Worm (Caenorhabditis elegans) whole organism, young adult: ENCODE results near the gene ZK418.2.

ENCODE experiments used
- B0019.2 ChIP-seq: fragments of 200-800 bp; sonication (Bioruptor generic); conservative IDR thresholded peaks from 2 replicates; pipeline ENCODE4 v1.3.6; 2022; ENCODE audit warnings: missing genetic modification reagents, missing genetic modification characterization, missing compliant biosample characterization
- C06A6.2 ChIP-seq: fragments of 200-800 bp; sonication (Bioruptor generic); conservative IDR thresholded peaks from 2 replicates; pipeline ENCODE4 v1.3.6; 2022; ENCODE audit warnings: missing genetic modification characterization, missing compliant biosample characterization
- D2030.7 ChIP-seq: fragments of 200-800 bp; sonication (Bioruptor generic); IDR thresholded peaks from 2 replicates; pipeline ENCODE4 v1.3.6; 2022; ENCODE audit warnings: missing genetic modification reagents, missing genetic modification characterization, missing compliant biosample characterization
- F23B12.7 ChIP-seq: sonication (generic microtip); optimal IDR thresholded peaks from 2 replicates; lab custom pipeline; 2017; ENCODE audit warnings: missing genetic modification characterization, mild to moderate bottlenecking, missing compliant biosample characterization, antibody characterized with exemption, moderate library complexity; ENCODE audit not compliant: insufficient read depth
- F33H1.4 ChIP-seq: fragments of 200-800 bp; sonication (Bioruptor generic); IDR thresholded peaks from 2 replicates; pipeline ENCODE4 v1.3.6; 2022; ENCODE audit warnings: missing genetic modification reagents, missing genetic modification characterization, missing compliant biosample characterization
- F55B11.4 ChIP-seq: sonication (generic microtip); optimal IDR thresholded peaks from 2 replicates; lab custom pipeline; 2016; ENCODE audit warnings: missing compliant biosample characterization, missing genetic modification characterization, borderline replicate concordance; ENCODE audit not compliant: insufficient read depth
- F57A8.1 ChIP-seq: fragments of 200-800 bp; sonication (Bioruptor generic); optimal IDR thresholded peaks from 2 replicates; lab custom pipeline; 2018; ENCODE audit warnings: mild to moderate bottlenecking, missing genetic modification characterization, moderate library complexity, missing compliant biosample characterization
- K11D2.4 ChIP-seq: fragments of 200-800 bp; sonication (Bioruptor generic); IDR thresholded peaks from 2 replicates; pipeline ENCODE4 v1.3.6; 2022; ENCODE audit warnings: missing genetic modification reagents, missing genetic modification characterization, missing compliant biosample characterization
- T26A5.8 ChIP-seq: sonication (generic microtip); optimal IDR thresholded peaks from 2 replicates; lab custom pipeline; 2016; ENCODE audit warnings: missing genetic modification characterization, missing compliant biosample characterization
- Y53G8AR.9 ChIP-seq: fragments of 200-800 bp; sonication (Bioruptor generic); conservative IDR thresholded peaks from 2 replicates; pipeline ENCODE4 v1.3.6; 2022; ENCODE audit warnings: missing genetic modification reagents, missing genetic modification characterization, missing compliant biosample characterization
- Y79H2A.3 ChIP-seq: fragments of 200-800 bp; sonication (Bioruptor generic); conservative IDR thresholded peaks from 2 replicates; pipeline ENCODE4 v1.3.6; 2022; ENCODE audit warnings: missing genetic modification reagents, missing genetic modification characterization, missing compliant biosample characterization
- ama-1 ChIP-seq, 3 experiments: fragments of 150-350 bp in 1 of 3; sonication (generic microtip) in 2 of 3; optimal IDR thresholded peaks; 2 replicates each; lab custom pipeline; 2014 to 2018; ENCODE audit warnings: missing biosample characterization in 2 of 3, missing genetic modification characterization in 2 of 3, missing genetic modification reagents in 2 of 3
- aptf-2 ChIP-seq: fragments of 200-800 bp; sonication (Bioruptor generic); conservative IDR thresholded peaks from 2 replicates; pipeline ENCODE4 v1.3.6; 2022; ENCODE audit warnings: missing genetic modification reagents, missing genetic modification characterization, missing compliant biosample characterization
- athp-1 ChIP-seq: sonication (generic microtip); optimal IDR thresholded peaks from 2 replicates; lab custom pipeline; 2017; ENCODE audit warnings: mild to moderate bottlenecking, missing genetic modification characterization, missing compliant biosample characterization
- attf-5 ChIP-seq: fragments of 200-800 bp; sonication (Bioruptor generic); optimal IDR thresholded peaks from 2 replicates; lab custom pipeline; 2018; ENCODE audit warnings: mild to moderate bottlenecking, missing genetic modification characterization, missing compliant biosample characterization
- bed-1 ChIP-seq: fragments of 200-800 bp; sonication (Bioruptor generic); IDR thresholded peaks from 2 replicates; pipeline ENCODE4 v1.3.6; 2022; ENCODE audit warnings: missing genetic modification reagents, missing genetic modification characterization, missing compliant biosample characterization
- bed-2 ChIP-seq: fragments of 200-800 bp; sonication (Bioruptor generic); IDR thresholded peaks from 2 replicates; pipeline ENCODE4 v1.3.6; 2022; ENCODE audit warnings: missing genetic modification reagents, missing genetic modification characterization, missing compliant biosample characterization
- cebp-1 ChIP-seq, 2 experiments: fragments of 200-800 bp in 1 of 2; sonication (Bioruptor generic) in 1 of 2; sonication (generic microtip) in 1 of 2; IDR thresholded peaks in 1 of 2; optimal IDR thresholded peaks in 1 of 2; 2 replicates each; pipeline versions ENCODE4 v1.3.6 to Lab custom; 2017 to 2022; ENCODE audit warnings: missing compliant biosample characterization in 2 of 2, missing genetic modification characterization in 2 of 2, mild to moderate bottlenecking in 1 of 2, missing genetic modification reagents in 1 of 2, moderate library complexity in 1 of 2
- ceh-58 ChIP-seq: fragments of 200-800 bp; sonication (Bioruptor generic); IDR thresholded peaks from 2 replicates; pipeline ENCODE4 v1.3.6; 2022; ENCODE audit warnings: missing genetic modification characterization, missing compliant biosample characterization
- dpl-1 ChIP-seq: fragments of 150-350 bp; optimal IDR thresholded peaks from 2 replicates; lab custom pipeline; 2014; ENCODE audit warnings: missing biosample characterization, missing genetic modification reagents, missing genetic modification characterization
- efl-1 ChIP-seq: fragments of 150-350 bp; optimal IDR thresholded peaks from 2 replicates; lab custom pipeline; 2014; ENCODE audit warnings: missing biosample characterization, missing genetic modification reagents, missing genetic modification characterization
- egrh-3 ChIP-seq: fragments of 200-800 bp; sonication (Bioruptor generic); IDR thresholded peaks from 2 replicates; pipeline ENCODE4 v1.3.6; 2022; ENCODE audit warnings: missing genetic modification reagents, missing genetic modification characterization, missing compliant biosample characterization
- ekl-4 ChIP-seq: fragments of 200-800 bp; sonication (Bioruptor generic); IDR thresholded peaks from 2 replicates; pipeline ENCODE4 v1.3.6; 2022; ENCODE audit warnings: missing genetic modification reagents, missing genetic modification characterization, missing compliant biosample characterization
- gei-17 ChIP-seq: fragments of 200-800 bp; sonication (Bioruptor generic); optimal IDR thresholded peaks from 2 replicates; lab custom pipeline; 2018; ENCODE audit warnings: mild to moderate bottlenecking, missing genetic modification characterization, missing compliant biosample characterization
- hmg-1.2 ChIP-seq: fragments of 200-800 bp; sonication (Bioruptor generic); IDR thresholded peaks from 2 replicates; pipeline ENCODE4 v1.3.6; 2022; ENCODE audit warnings: missing genetic modification reagents, missing genetic modification characterization, missing compliant biosample characterization
- lag-1 ChIP-seq: fragments of 200-800 bp; sonication (Bioruptor generic); IDR thresholded peaks from 2 replicates; pipeline ENCODE4 v1.3.6; 2022; ENCODE audit warnings: missing genetic modification reagents, missing genetic modification characterization, missing compliant biosample characterization
- let-607 ChIP-seq, 2 experiments: fragments of 200-800 bp in 1 of 2; sonication (Bioruptor generic) in 1 of 2; sonication (generic microtip) in 1 of 2; optimal IDR thresholded peaks; 2 replicates each; lab custom pipeline; 2016 to 2018; ENCODE audit warnings: mild to moderate bottlenecking in 2 of 2, missing compliant biosample characterization in 2 of 2, missing genetic modification characterization in 2 of 2, moderate library complexity in 2 of 2, missing genotype in 1 of 2
- lin-54 ChIP-seq: fragments of 200-800 bp; sonication (Bioruptor generic); optimal IDR thresholded peaks from 2 replicates; lab custom pipeline; 2018; ENCODE audit warnings: mild to moderate bottlenecking, missing genetic modification characterization, missing compliant biosample characterization
- lsl-1 ChIP-seq: fragments of 200-800 bp; sonication (Bioruptor generic); optimal IDR thresholded peaks from 2 replicates; lab custom pipeline; 2018; ENCODE audit warnings: mild to moderate bottlenecking, missing genetic modification characterization, moderate library complexity, missing compliant biosample characterization
- madf-6 ChIP-seq: fragments of 200-800 bp; sonication (Bioruptor generic); IDR thresholded peaks from 2 replicates; pipeline ENCODE4 v1.3.6; 2022; ENCODE audit warnings: missing genetic modification reagents, missing genetic modification characterization, missing compliant biosample characterization
- mcd-1 ChIP-seq: fragments of 200-800 bp; sonication (Bioruptor generic); IDR thresholded peaks from 2 replicates; pipeline ENCODE4 v1.3.6; 2022; ENCODE audit warnings: missing genetic modification reagents, missing genetic modification characterization, missing compliant biosample characterization
- nhr-120 ChIP-seq: fragments of 200-800 bp; sonication (Bioruptor generic); IDR thresholded peaks from 2 replicates; pipeline ENCODE4 v1.3.6; 2022; ENCODE audit warnings: missing genetic modification characterization, missing compliant biosample characterization
- nhr-27 ChIP-seq: fragments of 200-800 bp; sonication (Bioruptor generic); optimal IDR thresholded peaks from 2 replicates; lab custom pipeline; 2018; ENCODE audit warnings: mild to moderate bottlenecking, missing genetic modification characterization, moderate library complexity, missing compliant biosample characterization
- nhr-90 ChIP-seq: sonication (generic microtip); optimal IDR thresholded peaks from 2 replicates; lab custom pipeline; 2016; ENCODE audit warnings: missing genotype, mild to moderate bottlenecking, missing genetic modification characterization, missing compliant biosample characterization
- rcor-1 ChIP-seq: fragments of 200-800 bp; sonication (Bioruptor generic); IDR thresholded peaks from 2 replicates; pipeline ENCODE4 v1.3.6; 2022; ENCODE audit warnings: missing genetic modification reagents, missing genetic modification characterization, missing compliant biosample characterization
- snpc-3.4 ChIP-seq: sonication (generic microtip); optimal IDR thresholded peaks from 2 replicates; lab custom pipeline; 2017; ENCODE audit warnings: missing genetic modification characterization, mild to moderate bottlenecking, missing compliant biosample characterization, antibody characterized with exemption, moderate library complexity, missing genotype, missing genetic modification reagents
- snpc-4 ChIP-seq, 5 experiments: fragments of 150-350 bp in 1 of 5; sonication (generic microtip) in 4 of 5; optimal IDR thresholded peaks; 2 replicates each; lab custom pipeline; 2014 to 2018; ENCODE audit warnings: missing genetic modification characterization in 5 of 5, missing biosample characterization in 3 of 5, antibody characterized with exemption in 2 of 5, mild to moderate bottlenecking in 2 of 5, missing compliant biosample characterization in 2 of 5, missing genotype in 2 of 5, moderate library complexity in 2 of 5, missing genetic modification reagents in 1 of 5
- sptf-2 ChIP-seq: fragments of 200-800 bp; sonication (Bioruptor generic); optimal IDR thresholded peaks from 2 replicates; lab custom pipeline; 2018; ENCODE audit warnings: mild to moderate bottlenecking, missing genetic modification characterization, missing compliant biosample characterization
- xnd-1 ChIP-seq: sonication (generic microtip); optimal IDR thresholded peaks from 2 replicates; lab custom pipeline; 2016; ENCODE audit warnings: missing genotype, missing genetic modification reagents, missing genetic modification characterization, missing compliant biosample characterization
- zim-3 ChIP-seq: sonication (generic microtip); optimal IDR thresholded peaks from 2 replicates; lab custom pipeline; 2017; ENCODE audit warnings: mild to moderate bottlenecking, missing genetic modification characterization, moderate library complexity, missing compliant biosample characterization
- ztf-3 ChIP-seq: fragments of 200-800 bp; sonication (Bioruptor generic); optimal IDR thresholded peaks from 2 replicates; lab custom pipeline; 2018; ENCODE audit warnings: mild to moderate bottlenecking, missing genetic modification characterization, missing compliant biosample characterization

Gene ZK418.2

ce11 chrIII:7091042-7091441, at the start of gene ZK418.2:
TSS of gene ZK418.2 (plus strand) at chrIII:7091342.
- TF ChIP-seq F55B11.4 (tag; lab: Kevin White, UChicago) (no peak), T26A5.8 (no peak), rcor-1 (GFP tag; lab: Robert Waterston, UW) (no peak), nhr-27 (tag; lab: Kevin White, UChicago) (no peak), ama-1 (optimal IDR thresholded peaks at IDR 0.05; lab: Kevin White, UChicago) (no peak), ama-1 (GFP tag; optimal IDR thresholded peaks at IDR 0.05; lab: Kevin White, UChicago) (no peak), zim-3 (tag; lab: Kevin White, UChicago) (no peak), ceh-58 (GFP tag; lab: Robert Waterston, UW) (no peak), bed-2 (GFP tag; lab: Robert Waterston, UW) (no peak), attf-5 (GFP tag; lab: Kevin White, UChicago) (no peak), F23B12.7 (tag; lab: Kevin White, UChicago) (no peak)

DNA sequence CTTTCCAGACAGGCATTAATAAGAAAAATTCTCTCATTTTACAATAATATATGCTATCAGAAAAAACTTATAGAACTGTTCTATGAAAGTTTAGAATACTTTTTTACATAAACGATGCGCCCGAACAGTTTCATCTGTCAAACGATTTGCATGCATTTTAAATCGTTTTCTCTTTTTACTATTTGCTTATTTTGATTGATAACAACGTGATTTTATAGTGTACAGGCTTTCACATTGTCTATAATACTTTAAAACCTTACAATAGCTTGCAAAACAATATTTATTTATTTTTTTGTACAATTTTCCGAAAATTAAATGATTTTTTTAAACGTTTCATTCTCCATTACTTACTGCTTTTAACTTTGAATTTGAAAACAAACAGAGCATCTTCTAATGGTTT, 45.5 kb upstream of the ZK418.2 start, which contains the start of gene R01H2.7:
TSS of gene R01H2.7 (minus strand) at position 101 of the 400 bp plus-strand sequence.
- TF ChIP-seq ekl-4 (GFP tag; lab: Robert Waterston, UW): no peak

DNA sequence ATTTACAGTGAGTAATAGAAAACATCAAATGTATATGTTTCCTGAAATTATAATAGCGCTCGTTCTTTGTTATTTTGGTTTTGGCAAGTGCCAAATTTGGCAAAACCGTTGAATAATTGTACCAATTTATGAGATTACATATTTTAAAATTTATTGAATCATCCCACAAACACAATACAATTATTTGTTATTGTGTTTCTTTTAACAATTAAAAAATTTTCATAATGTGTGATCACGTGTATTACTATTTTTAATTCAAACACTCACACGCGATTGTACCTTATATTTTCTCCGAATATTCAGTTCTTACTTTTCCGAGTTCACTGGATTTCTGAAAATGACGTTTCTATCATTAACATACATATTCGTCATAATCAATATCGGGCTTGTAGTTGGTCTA, 34.9 kb upstream of the ZK418.2 start, which contains the start of gene R01H2.2:
TSS of gene R01H2.2 (plus strand) at position 301 of the 400 bp plus-strand sequence.
- TF ChIP-seq snpc-4 (GFP tag; optimal IDR thresholded peaks at IDR 0.05; lab: Kevin White, UChicago) (no peak), snpc-4 (tag; optimal IDR thresholded peaks at IDR 0.05; lab: Kevin White, UChicago) (no peak), bed-1 (GFP tag; lab: Robert Waterston, UW) (no peak), let-607 (tag; optimal IDR thresholded peaks at IDR 0.05; lab: Kevin White, UChicago) (no peak), nhr-90 (tag; lab: Kevin White, UChicago) (no peak), lag-1 (GFP tag; lab: Robert Waterston, UW) (no peak), snpc-3.4 (tag; lab: Kevin White, UChicago) (no peak), gei-17 (no peak), Y53G8AR.9 (no peak), ztf-3 (GFP tag; lab: Kevin White, UChicago) (no peak), dpl-1 (no peak), athp-1 (tag; lab: Kevin White, UChicago) (no peak), lsl-1 (no peak), mcd-1 (GFP tag; lab: Robert Waterston, UW) (no peak), F57A8.1 (GFP tag; lab: Kevin White, UChicago) (no peak), ekl-4 (GFP tag; lab: Robert Waterston, UW) (no peak), nhr-120 (GFP tag; lab: Robert Waterston, UW) (no peak), lin-54 (GFP tag; lab: Kevin White, UChicago) (no peak), B0019.2 (GFP tag; lab: Robert Waterston, UW) (no peak)

DNA sequence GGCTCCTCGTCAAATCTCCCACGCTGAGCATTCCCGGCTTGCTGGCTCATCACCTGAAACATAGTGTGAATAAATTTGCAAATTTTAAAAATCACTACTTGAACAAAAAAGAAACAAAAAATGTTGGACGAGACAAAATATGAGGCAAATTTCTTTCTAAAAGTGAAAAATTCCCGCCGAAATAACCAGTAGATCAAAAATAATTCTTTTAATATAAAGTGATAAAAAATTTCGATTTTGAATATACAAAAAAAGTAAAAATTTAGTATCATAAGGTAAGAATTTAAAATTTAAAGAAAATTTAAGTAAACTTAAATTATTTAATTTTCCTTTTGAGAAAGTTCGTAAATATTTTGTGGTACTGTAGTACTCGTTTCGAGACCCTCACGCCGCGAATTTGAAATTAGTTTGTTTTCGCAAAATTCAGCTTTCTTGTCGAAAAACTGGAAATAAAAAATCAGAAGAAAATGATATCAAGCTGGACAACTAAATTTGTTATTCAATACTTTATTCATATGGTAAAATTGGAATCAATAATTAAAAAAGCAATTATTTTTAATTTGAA, 30.5 kb upstream of the ZK418.2 start, which contains the start of gene egg-2:
TSS of gene egg-2 (minus strand) at position 53 of the 565 bp plus-strand sequence.
- no peak for TF ChIP-seq egrh-3 (GFP tag; lab: Robert Waterston, UW)
- peak; percentile 69 for TF ChIP-seq efl-1 (GFP tag; lab: Kevin White, UChicago)
- TF ChIP-seq K11D2.4: no peak
- TF ChIP-seq bed-1 (GFP tag; lab: Robert Waterston, UW): no peak
- no peak for TF ChIP-seq Y79H2A.3
- TF ChIP-seq lsl-1: peak; percentile 81
- TF ChIP-seq D2030.7 (GFP tag; lab: Robert Waterston, UW): peak; percentile 17; the same call in 1 of the 2 replicates
- no peak for TF ChIP-seq C06A6.2 (GFP tag; lab: Robert Waterston, UW)
- peak; percentile 16; the same call in 1 of the 2 replicates for TF ChIP-seq hmg-1.2 (GFP tag; lab: Robert Waterston, UW)
- no peak for TF ChIP-seq attf-5 (GFP tag; lab: Kevin White, UChicago)
- peak; percentile 39 for TF ChIP-seq xnd-1 (tag; lab: Kevin White, UChicago)
- TF ChIP-seq madf-6 (GFP tag; lab: Robert Waterston, UW): peak; percentile 77
- TF ChIP-seq sptf-2: no peak
- TF ChIP-seq aptf-2 (GFP tag; lab: Robert Waterston, UW): no peak
- TF ChIP-seq cebp-1 (GFP tag; IDR thresholded peaks at IDR 0.05; lab: Robert Waterston, UW): no peak
- no peak for TF ChIP-seq cebp-1 (tag; optimal IDR thresholded peaks at IDR 0.05; lab: Kevin White, UChicago)
- TF ChIP-seq bed-2 (GFP tag; lab: Robert Waterston, UW): no peak
- TF ChIP-seq lin-54 (GFP tag; lab: Kevin White, UChicago): peak; percentile 55
- TF ChIP-seq F33H1.4 (GFP tag; lab: Robert Waterston, UW): peak; percentile 79
